Worm (Caenorhabditis elegans) whole organism, L4 larva: ENCODE data around the gene M02B1.3.
A peak's percentile ranks its signal among the peaks of the same experiment; 100 is the strongest.

ENCODE experiments used
- F26F4.8 ChIP-seq: fragments of 200-800 bp; sonication (Bioruptor generic); conservative IDR thresholded peaks from 2 replicates; pipeline ENCODE4 v1.3.6; 2022; ENCODE audit warnings: missing genetic modification characterization, missing compliant biosample characterization
- F37D6.2 ChIP-seq: sonication (generic microtip); optimal IDR thresholded peaks from 2 replicates; lab custom pipeline; 2016; ENCODE audit warnings: mild to moderate bottlenecking, missing genetic modification characterization, missing compliant biosample characterization
- F49E8.2 ChIP-seq: sonication (generic microtip); optimal IDR thresholded peaks from 2 replicates; lab custom pipeline; 2016; ENCODE audit warnings: missing compliant biosample characterization, mild to moderate bottlenecking, missing genetic modification characterization, borderline replicate concordance
- Y48G9A.11 ChIP-seq: fragments of 200-800 bp; sonication (Bioruptor generic); IDR thresholded peaks from 2 replicates; pipeline ENCODE4 v1.3.6; 2022; ENCODE audit warnings: missing genetic modification reagents, missing genetic modification characterization, missing compliant biosample characterization
- Y5F2A.4 ChIP-seq: fragments of 200-800 bp; sonication (Bioruptor generic); optimal IDR thresholded peaks from 2 replicates; lab custom pipeline; 2018; ENCODE audit warnings: mild to moderate bottlenecking, missing genetic modification characterization, missing compliant biosample characterization
- ZK546.5 ChIP-seq, 2 experiments: sonication (generic microtip); optimal IDR thresholded peaks; 2 replicates each; lab custom pipeline; 2017; ENCODE audit warnings: missing biosample characterization in 2 of 2, missing genetic modification characterization in 2 of 2
- aha-1 ChIP-seq: fragments of 150-350 bp; peaks from one replicate; lab custom pipeline; 2014; ENCODE audit warnings: missing biosample characterization, missing genetic modification characterization
- ama-1 ChIP-seq: fragments of 150-350 bp; optimal IDR thresholded peaks from 2 replicates; lab custom pipeline; 2014; ENCODE audit warnings: inconsistent platforms, mixed read lengths
- attf-4 ChIP-seq: sonication (generic microtip); optimal IDR thresholded peaks from 3 replicates; lab custom pipeline; 2017; ENCODE audit warnings: missing biosample characterization, missing genetic modification characterization
- ceh-20 ChIP-seq: fragments of 200-800 bp; sonication (Bioruptor generic); IDR thresholded peaks from 2 replicates; pipeline ENCODE4 v1.3.6; 2022; ENCODE audit warnings: missing genetic modification reagents, missing genetic modification characterization, missing compliant biosample characterization
- dmd-8 ChIP-seq: fragments of 200-800 bp; sonication (Bioruptor generic); IDR thresholded peaks from 2 replicates; pipeline ENCODE4 v1.3.6; 2022; ENCODE audit warnings: missing genetic modification characterization, missing compliant biosample characterization
- duxl-1 ChIP-seq: sonication (generic microtip); optimal IDR thresholded peaks from 2 replicates; lab custom pipeline; 2016; ENCODE audit warnings: mild to moderate bottlenecking, missing genetic modification characterization, moderate library complexity, missing compliant biosample characterization; ENCODE audit not compliant: poor library complexity
- fkh-10 ChIP-seq: fragments of 150-350 bp; optimal IDR thresholded peaks from 2 replicates; lab custom pipeline; 2014; ENCODE audit warnings: missing biosample characterization, missing genetic modification reagents, missing genetic modification characterization
- gei-8 ChIP-seq: fragments of 200-800 bp; sonication (Bioruptor generic); optimal IDR thresholded peaks from 2 replicates; lab custom pipeline; 2018; ENCODE audit warnings: mild to moderate bottlenecking, missing genetic modification characterization, missing compliant biosample characterization
- hlh-11 ChIP-seq: fragments of 200-800 bp; sonication (Bioruptor generic); optimal IDR thresholded peaks from 2 replicates; lab custom pipeline; 2018; ENCODE audit warnings: mild to moderate bottlenecking, missing genetic modification characterization, missing compliant biosample characterization
- hmg-1.1 ChIP-seq: fragments of 200-800 bp; sonication (Bioruptor generic); IDR thresholded peaks from 2 replicates; pipeline ENCODE4 v1.3.6; 2022; ENCODE audit warnings: missing genetic modification reagents, missing genetic modification characterization, missing compliant biosample characterization
- jun-1 ChIP-seq: fragments of 150-350 bp; optimal IDR thresholded peaks from 2 replicates; lab custom pipeline; 2014; ENCODE audit warnings: missing biosample characterization, missing genetic modification reagents, missing genetic modification characterization
- lin-1 ChIP-seq: fragments of 200-800 bp; sonication (Bioruptor generic); IDR thresholded peaks from 2 replicates; pipeline ENCODE4 v1.3.6; 2022; ENCODE audit warnings: missing genetic modification reagents, missing genetic modification characterization, missing compliant biosample characterization
- lsy-2 ChIP-seq, 2 experiments: fragments of 150-350 bp in 1 of 2; sonication (generic microtip) in 1 of 2; optimal IDR thresholded peaks; 2 replicates each; lab custom pipeline; 2014 to 2017; ENCODE audit warnings: missing biosample characterization in 2 of 2, missing genetic modification characterization in 2 of 2
- madf-5 ChIP-seq, 2 experiments: fragments of 200-800 bp; sonication (Bioruptor generic); IDR thresholded peaks; 2 replicates each; pipeline ENCODE4 v1.3.6; 2022; ENCODE audit warnings: missing compliant biosample characterization in 2 of 2, missing genetic modification characterization in 2 of 2
- mdl-1 ChIP-seq, 2 experiments: fragments of 150-350 bp in 1 of 2; sonication (generic microtip) in 1 of 2; optimal IDR thresholded peaks; 2 replicates each; lab custom pipeline; 2014 to 2017; ENCODE audit warnings: missing biosample characterization in 2 of 2, missing genetic modification characterization in 2 of 2
- mes-2 ChIP-seq: sonication (generic microtip); optimal IDR thresholded peaks from 2 replicates; lab custom pipeline; 2016; ENCODE audit warnings: missing genotype, mild to moderate bottlenecking, missing genetic modification characterization, missing compliant biosample characterization; ENCODE audit not compliant: poor library complexity, severe bottlenecking
- mxl-3 ChIP-seq: fragments of 200-800 bp; sonication (Bioruptor generic); optimal IDR thresholded peaks from 2 replicates; lab custom pipeline; 2018; ENCODE audit warnings: mild to moderate bottlenecking, missing genetic modification characterization, missing compliant biosample characterization
- nhr-11 ChIP-seq: fragments of 150-350 bp; optimal IDR thresholded peaks from 2 replicates; lab custom pipeline; 2014; ENCODE audit warnings: missing biosample characterization, missing genetic modification characterization
- nhr-111 ChIP-seq: fragments of 200-800 bp; sonication (Bioruptor generic); optimal IDR thresholded peaks from 2 replicates; lab custom pipeline; 2018; ENCODE audit warnings: mild to moderate bottlenecking, missing genetic modification characterization, missing compliant biosample characterization
- nhr-237 ChIP-seq: sonication (generic microtip); optimal IDR thresholded peaks from 2 replicates; lab custom pipeline; 2017; ENCODE audit warnings: missing biosample characterization, missing genetic modification characterization
- nhr-28 ChIP-seq: fragments of 150-350 bp; optimal IDR thresholded peaks from 2 replicates; lab custom pipeline; 2014; ENCODE audit warnings: missing biosample characterization, missing genetic modification characterization
- nhr-41 ChIP-seq: fragments of 200-800 bp; sonication (Bioruptor generic); IDR thresholded peaks from 2 replicates; pipeline ENCODE4 v1.3.6; 2022; ENCODE audit warnings: missing genetic modification reagents, missing genetic modification characterization, missing compliant biosample characterization
- nhr-42 ChIP-seq: fragments of 200-800 bp; sonication (Bioruptor generic); IDR thresholded peaks from 2 replicates; pipeline ENCODE4 v1.3.6; 2022; ENCODE audit warnings: missing genetic modification characterization, missing compliant biosample characterization
- nhr-48 ChIP-seq: sonication (generic microtip); optimal IDR thresholded peaks from 2 replicates; lab custom pipeline; 2016; ENCODE audit warnings: mild to moderate bottlenecking, missing genetic modification characterization, missing compliant biosample characterization
- nhr-77 ChIP-seq: fragments of 150-350 bp; optimal IDR thresholded peaks from 2 replicates; lab custom pipeline; 2014; ENCODE audit warnings: missing biosample characterization, missing genetic modification characterization
- pha-4 ChIP-seq, 2 experiments: fragments of 150-350 bp in 1 of 2; fragments of 200-800 bp in 1 of 2; sonication (Bioruptor generic) in 1 of 2; IDR thresholded peaks in 1 of 2; optimal IDR thresholded peaks in 1 of 2; 2 replicates each; pipeline versions ENCODE4 v1.3.6 to Lab custom; 2014 to 2022; ENCODE audit warnings: missing genetic modification characterization in 2 of 2, missing genetic modification reagents in 2 of 2, missing biosample characterization in 1 of 2, missing compliant biosample characterization in 1 of 2
- php-3 ChIP-seq: fragments of 200-800 bp; sonication (Bioruptor generic); IDR thresholded peaks from 2 replicates; pipeline ENCODE4 v1.3.6; 2022; ENCODE audit warnings: missing genetic modification reagents, missing genetic modification characterization, missing compliant biosample characterization
- set-16 ChIP-seq: fragments of 200-800 bp; sonication (Bioruptor generic); IDR thresholded peaks from 2 replicates; pipeline ENCODE4 v1.3.6; 2022; ENCODE audit warnings: missing genetic modification reagents, missing genetic modification characterization, missing compliant biosample characterization
- skn-1 ChIP-seq: fragments of 150-350 bp; optimal IDR thresholded peaks from 2 replicates; lab custom pipeline; 2014; ENCODE audit warnings: missing biosample characterization, missing genetic modification characterization
- snpc-1.2 ChIP-seq: fragments of 200-800 bp; sonication (Bioruptor generic); IDR thresholded peaks from 2 replicates; pipeline ENCODE4 v1.3.6; 2022; ENCODE audit warnings: missing genetic modification reagents, missing genetic modification characterization, missing compliant biosample characterization
- spr-3 ChIP-seq: fragments of 200-800 bp; sonication (Bioruptor generic); optimal IDR thresholded peaks from 2 replicates; lab custom pipeline; 2018; ENCODE audit warnings: mild to moderate bottlenecking, missing genetic modification characterization, missing compliant biosample characterization
- tra-1 ChIP-seq: fragments of 200-800 bp; sonication (Bioruptor generic); IDR thresholded peaks from 2 replicates; pipeline ENCODE4 v1.3.6; 2022; ENCODE audit warnings: missing genetic modification reagents, missing genetic modification characterization, missing compliant biosample characterization
- unc-62 ChIP-seq, 3 experiments: fragments of 150-350 bp in 1 of 3; sonication (generic microtip); optimal IDR thresholded peaks in 2 of 3; peaks in 1 of 3; 1 replicate in 1 of 3; 2 replicates in 2 of 3; lab custom pipeline; 2014 to 2017; ENCODE audit warnings: missing biosample characterization in 3 of 3, missing genetic modification characterization in 3 of 3, missing genetic modification reagents in 3 of 3, missing genotype in 1 of 3
- zfp-2 ChIP-seq: sonication (generic microtip); optimal IDR thresholded peaks from 2 replicates; lab custom pipeline; 2016; ENCODE audit warnings: mild to moderate bottlenecking, missing genetic modification characterization, missing compliant biosample characterization
- zip-2 ChIP-seq: fragments of 150-350 bp; optimal IDR thresholded peaks from 2 replicates; lab custom pipeline; 2014; ENCODE audit warnings: missing biosample characterization, missing genetic modification characterization

M02B1.3 gene

DNA sequence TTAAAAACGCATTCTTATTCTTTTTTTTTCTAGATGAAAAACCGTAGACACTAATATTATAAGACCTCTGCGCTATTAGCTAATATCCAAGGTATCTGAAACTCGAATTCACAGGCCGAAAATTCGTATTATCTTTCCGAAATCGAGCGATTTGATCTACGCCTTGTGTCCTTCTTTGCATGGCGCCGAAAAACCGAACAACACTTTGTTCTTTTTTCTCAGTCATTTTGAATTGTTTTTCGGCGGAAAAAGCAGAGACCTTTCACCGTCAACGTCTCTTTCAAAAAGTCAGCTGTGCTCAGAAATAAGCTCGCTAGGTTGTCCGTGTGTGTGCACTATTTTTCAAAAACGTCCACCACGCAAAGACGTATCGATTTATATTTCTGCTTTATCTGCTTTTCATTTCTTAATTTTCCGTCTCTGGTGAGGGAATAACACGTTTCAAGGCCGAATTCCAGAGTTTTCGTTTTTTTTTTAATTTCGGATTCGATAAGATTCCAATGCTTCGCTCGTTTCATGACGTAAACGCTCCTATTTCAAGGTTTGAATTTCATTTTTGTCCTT lies 5.4 kb upstream of the M02B1.3 start:
- TF ChIP-seq aha-1 (tag; lab: Kevin White, UChicago) = peak; percentile 91
- no peak for TF ChIP-seq mes-2 (tag; lab: Kevin White, UChicago)
- no peak for TF ChIP-seq zfp-2
- no peak for TF ChIP-seq duxl-1 (tag; lab: Kevin White, UChicago)
- TF ChIP-seq pha-4 (GFP tag; IDR thresholded peaks at IDR 0.05; lab: Robert Waterston, UW) = no peak
- no peak for TF ChIP-seq pha-4 (tag; optimal IDR thresholded peaks at IDR 0.05; lab: Kevin White, UChicago)
- peak; percentile 1 for TF ChIP-seq hlh-11
- TF ChIP-seq, all 104 proteins: peak for 2

DNA sequence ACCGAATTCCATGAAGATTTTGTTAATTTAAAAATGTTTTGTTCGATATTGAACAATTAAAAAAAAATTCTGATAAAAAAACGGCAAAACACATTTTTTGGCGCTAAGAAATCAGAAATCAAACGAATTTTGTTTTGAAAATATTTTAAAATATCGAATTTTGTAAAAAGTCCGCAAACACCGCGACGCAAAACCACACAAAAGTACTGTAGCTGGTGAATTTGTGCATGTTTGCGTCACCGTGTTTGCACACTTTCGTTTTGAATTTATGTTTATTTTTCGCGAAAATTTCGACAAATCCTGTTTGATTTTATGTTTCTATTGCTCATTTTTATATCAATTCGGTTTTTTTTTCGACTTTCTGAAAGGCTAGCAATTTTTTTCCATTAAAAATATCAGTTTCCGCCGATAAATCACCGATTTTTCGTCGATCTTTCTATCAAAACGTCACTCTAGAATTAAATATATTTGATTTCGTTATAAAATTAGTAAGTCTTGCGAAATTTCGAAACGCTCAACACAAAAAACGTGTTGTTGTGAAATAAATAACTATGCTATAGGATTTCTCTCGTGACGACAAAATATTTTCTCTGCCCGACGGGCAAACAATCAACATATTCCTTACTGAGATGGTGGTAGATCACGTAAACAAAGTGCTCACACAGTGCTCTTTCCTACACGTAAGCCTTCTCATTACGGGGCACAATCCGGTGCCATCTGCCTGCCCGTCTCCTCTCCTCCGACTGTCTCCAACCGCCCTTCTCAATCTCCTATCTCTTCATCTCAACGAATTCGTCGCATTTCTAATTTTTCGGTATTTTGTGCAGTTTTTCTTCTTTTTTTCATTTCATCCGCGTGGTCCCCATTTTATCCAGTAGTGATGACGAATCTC lies 4.5 kb upstream of the M02B1.3 start:
- peak; percentile 51 for TF ChIP-seq mes-2 (tag; lab: Kevin White, UChicago)
- peak; percentile 80 for TF ChIP-seq snpc-1.2 (GFP tag; lab: Robert Waterston, UW)
- no peak for TF ChIP-seq Y5F2A.4 (GFP tag; lab: Kevin White, UChicago)
- no peak for TF ChIP-seq spr-3 (GFP tag; lab: Kevin White, UChicago)
- TF ChIP-seq lsy-2 (tag; optimal IDR thresholded peaks at IDR 0.05; lab: Kevin White, UChicago) = peak in 1 of 2 experiments; percentile 57
- peak in 1 of 2 experiments; percentile 86 for TF ChIP-seq unc-62 (GFP tag; optimal IDR thresholded peaks at IDR 0.05 in 1 of 2; lab: Kevin White, UChicago)
- TF ChIP-seq unc-62 (tag; optimal IDR thresholded peaks at IDR 0.05; lab: Kevin White, UChicago) = no peak
- TF ChIP-seq F26F4.8 = no peak
- no peak for TF ChIP-seq gei-8
- peak; percentile 55; the same call in 1 of the 2 replicates for TF ChIP-seq Y48G9A.11 (GFP tag; lab: Robert Waterston, UW)
- TF ChIP-seq fkh-10 (GFP tag; lab: Kevin White, UChicago) = no peak
- no peak for TF ChIP-seq ama-1 (lab: Kevin White, UChicago)
- peak; percentile 23 for TF ChIP-seq F49E8.2
- TF ChIP-seq jun-1 = no peak
- TF ChIP-seq mdl-1 (tag; optimal IDR thresholded peaks at IDR 0.05; lab: Kevin White, UChicago) = peak in 1 of 2 experiments; percentile 3

DNA sequence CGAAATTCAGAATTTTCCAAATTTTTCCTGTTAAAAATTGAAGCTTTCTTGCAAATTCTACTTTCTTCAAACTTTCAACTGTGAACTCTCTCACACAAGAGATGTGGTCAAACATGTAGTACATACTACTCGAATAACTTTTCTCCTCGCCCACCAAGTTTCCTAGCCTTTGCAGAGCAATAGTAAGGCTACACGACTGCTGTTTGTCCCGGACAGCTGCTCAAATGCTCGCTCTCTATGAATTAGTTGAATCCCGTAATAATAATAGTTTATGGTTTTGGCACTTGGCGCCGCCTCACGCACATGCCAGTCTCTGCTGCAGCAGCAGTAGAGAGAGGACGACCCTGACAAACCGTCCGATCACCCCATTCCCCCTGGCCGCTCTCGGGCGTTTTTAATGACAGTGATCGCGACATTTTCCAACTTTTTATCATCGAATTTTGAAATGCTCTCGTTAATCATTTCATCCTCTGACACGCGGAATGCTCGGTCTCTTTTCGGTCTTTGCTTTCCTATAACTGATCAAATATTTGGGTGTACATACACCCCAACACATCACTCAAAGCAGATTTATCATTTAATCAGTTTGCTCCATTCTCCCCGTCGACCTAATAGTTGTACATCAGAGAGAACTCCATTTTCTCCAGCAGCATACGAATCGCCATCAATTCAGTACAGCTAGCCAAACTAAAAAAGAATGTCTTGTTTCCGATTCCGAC lies 2.5 kb upstream of the M02B1.3 start:
- TF ChIP-seq unc-62 (GFP tag; optimal IDR thresholded peaks at IDR 0.05 in 1 of 2; lab: Kevin White, UChicago) = peak in 1 of 2 experiments; percentile 8
- TF ChIP-seq unc-62 (tag; optimal IDR thresholded peaks at IDR 0.05; lab: Kevin White, UChicago) = no peak
- peak; percentile 34; the same call in 1 of the 2 replicates for TF ChIP-seq ceh-20 (GFP tag; lab: Robert Waterston, UW)
- TF ChIP-seq nhr-48 (tag; lab: Kevin White, UChicago) = peak; percentile 70
- no peak for TF ChIP-seq dmd-8
- TF ChIP-seq mxl-3 (GFP tag; lab: Kevin White, UChicago) = peak; percentile 60
- TF ChIP-seq nhr-237 = no peak
- no peak for TF ChIP-seq Y48G9A.11 (GFP tag; lab: Robert Waterston, UW)
- TF ChIP-seq nhr-28 (tag; lab: Kevin White, UChicago) = peak; percentile 4
- peak; percentile 78 for TF ChIP-seq lin-1 (GFP tag; lab: Robert Waterston, UW)
- TF ChIP-seq mes-2 (tag; lab: Kevin White, UChicago) = peak; percentile 24
- peak; percentile 83 for TF ChIP-seq php-3
- TF ChIP-seq set-16 = peak; percentile 61
- peak; percentile 42; the same call in 1 of the 2 replicates for TF ChIP-seq pha-4 (GFP tag; IDR thresholded peaks at IDR 0.05; lab: Robert Waterston, UW)
- no peak for TF ChIP-seq pha-4 (tag; optimal IDR thresholded peaks at IDR 0.05; lab: Kevin White, UChicago)
- no peak for TF ChIP-seq F37D6.2
- peak; percentile 79 for TF ChIP-seq hlh-11
- TF ChIP-seq nhr-41 = peak; percentile 66; the same call in 1 of the 2 replicates
- TF ChIP-seq skn-1 (tag; lab: Kevin White, UChicago) = no peak
- TF ChIP-seq aha-1 (tag; lab: Kevin White, UChicago) = peak; percentile 56
- TF ChIP-seq attf-4 (tag; lab: Kevin White, UChicago) = no peak
- peak; percentile 87; the same call in 1 of the 2 replicates for TF ChIP-seq tra-1
- no peak for TF ChIP-seq zip-2 (tag; lab: Kevin White, UChicago)
- no peak for TF ChIP-seq madf-5 (GFP tag; IDR thresholded peaks at IDR 0.05; lab: Robert Waterston, UW)
- no peak for TF ChIP-seq nhr-42
- no peak for TF ChIP-seq ZK546.5 (tag; optimal IDR thresholded peaks at IDR 0.05; lab: Kevin White, UChicago)
- no peak for TF ChIP-seq hmg-1.1
- TF ChIP-seq nhr-11 (tag; lab: Kevin White, UChicago) = peak; percentile 41
- no peak for TF ChIP-seq nhr-111 (GFP tag; lab: Kevin White, UChicago)
- TF ChIP-seq nhr-77 = no peak
- TF ChIP-seq F26F4.8 = no peak
